Fruit fly (Drosophila melanogaster) whole organism, embryonic: Measurements from ENCODE around the gene Cad96Cb.

Source experiments
- Asciz ChIP-seq: fragments of 200-800 bp; sonication (Bioruptor generic); optimal IDR thresholded peaks from 2 replicates; lab custom pipeline; 2017; ENCODE audit warnings: missing biosample characterization, mild to moderate bottlenecking, missing genetic modification characterization, missing genetic modification reagents
- Atf3 ChIP-seq: fragments of 200-800 bp; sonication (Bioruptor generic); optimal IDR thresholded peaks from 3 replicates; lab custom pipeline; 2016; ENCODE audit warnings: missing biosample characterization, missing genetic modification characterization
- B-H1 ChIP-seq: fragments of 200-800 bp; sonication (Bioruptor generic); IDR thresholded peaks from 3 replicates; pipeline ENCODE4 v1.3.6; 2022; ENCODE audit warnings: missing biosample characterization, missing genetic modification characterization
- Bgb ChIP-seq: fragments of 200-800 bp; sonication (Bioruptor generic); IDR thresholded peaks from 2 replicates; pipeline ENCODE4 v1.3.6; 2022; ENCODE audit warnings: missing biosample characterization, missing genetic modification characterization; ENCODE audit not compliant: partially characterized antibody
- Blimp-1 ChIP-seq: fragments of 200-800 bp; sonication (Bioruptor generic); optimal IDR thresholded peaks from 3 replicates; lab custom pipeline; 2018; ENCODE audit warnings: missing biosample characterization, missing genetic modification characterization, mild to moderate bottlenecking, moderate library complexity, missing genetic modification reagents
- CG10543 ChIP-seq: fragments of 200-800 bp; sonication (Bioruptor generic); optimal IDR thresholded peaks from 3 replicates; lab custom pipeline; 2017; ENCODE audit warnings: missing biosample characterization, mild to moderate bottlenecking, missing genetic modification characterization, moderate library complexity
- CG10565 ChIP-seq: fragments of 200-800 bp; sonication (Bioruptor generic); optimal IDR thresholded peaks from 3 replicates; lab custom pipeline; 2016; ENCODE audit warnings: missing biosample characterization, mild to moderate bottlenecking, missing genetic modification characterization
- CG10959 ChIP-seq: fragments of 200-800 bp; sonication (Bioruptor generic); IDR thresholded peaks from 2 replicates; pipeline ENCODE4 v1.3.6; 2022; ENCODE audit warnings: missing biosample characterization, missing genetic modification characterization
- CG11398 ChIP-seq: fragments of 200-800 bp; sonication (Bioruptor generic); optimal IDR thresholded peaks from 2 replicates; lab custom pipeline; 2016; ENCODE audit warnings: missing biosample characterization, missing genetic modification characterization
- CG12071 ChIP-seq: fragments of 200-800 bp; sonication (Bioruptor generic); optimal IDR thresholded peaks from 3 replicates; lab custom pipeline; 2018; ENCODE audit warnings: missing biosample characterization, mild to moderate bottlenecking, missing genetic modification characterization
- CG12744 ChIP-seq: fragments of 200-800 bp; sonication (Bioruptor generic); optimal IDR thresholded peaks from 2 replicates; lab custom pipeline; 2016; ENCODE audit warnings: missing biosample characterization, missing genetic modification characterization
- CG1529 ChIP-seq: fragments of 200-800 bp; sonication (Bioruptor generic); optimal IDR thresholded peaks from 3 replicates; lab custom pipeline; 2018; ENCODE audit warnings: missing biosample characterization, missing genetic modification characterization
- CG15696 ChIP-seq: fragments of 200-800 bp; sonication (Bioruptor generic); optimal IDR thresholded peaks from 2 replicates; lab custom pipeline; 2019; ENCODE audit warnings: missing biosample characterization, mild to moderate bottlenecking, missing genetic modification characterization, moderate library complexity
- CG1602 ChIP-seq: fragments of 200-800 bp; sonication (Bioruptor generic); optimal IDR thresholded peaks from 3 replicates; lab custom pipeline; 2016; ENCODE audit warnings: missing biosample characterization, missing genetic modification characterization
- CG1792 ChIP-seq: fragments of 200-800 bp; sonication (Bioruptor generic); optimal IDR thresholded peaks from 2 replicates; lab custom pipeline; 2016; ENCODE audit warnings: missing biosample characterization, missing genetic modification characterization
- CG2116 ChIP-seq: fragments of 200-800 bp; sonication (Bioruptor generic); optimal IDR thresholded peaks from 3 replicates; lab custom pipeline; 2018; ENCODE audit warnings: missing biosample characterization, mild to moderate bottlenecking, missing genetic modification characterization
- CG34422 ChIP-seq: fragments of 200-800 bp; sonication (Bioruptor generic); IDR thresholded peaks from 3 replicates; pipeline ENCODE4 v1.3.6; 2022; ENCODE audit warnings: missing biosample characterization, missing genetic modification characterization
- CG5180 ChIP-seq: fragments of 200-800 bp; sonication (Bioruptor generic); optimal IDR thresholded peaks from 3 replicates; lab custom pipeline; 2017; ENCODE audit warnings: missing biosample characterization, missing genetic modification characterization, mild to moderate bottlenecking, moderate library complexity, missing genetic modification reagents
- CG6791 ChIP-seq: fragments of 200-800 bp; sonication (Bioruptor generic); IDR thresholded peaks from 3 replicates; pipeline ENCODE4 v1.3.6; 2022; ENCODE audit warnings: missing biosample characterization, missing genetic modification characterization; ENCODE audit not compliant: partially characterized antibody
- CG7372 ChIP-seq: fragments of 200-800 bp; sonication (Bioruptor generic); IDR thresholded peaks from 2 replicates; pipeline ENCODE4 v1.3.6; 2022; ENCODE audit warnings: missing biosample characterization, missing genetic modification characterization
- CG7556 ChIP-seq: fragments of 200-800 bp; sonication (Bioruptor generic); optimal IDR thresholded peaks from 2 replicates; lab custom pipeline; 2017; ENCODE audit warnings: missing biosample characterization, mild to moderate bottlenecking, missing genetic modification characterization
- CG8089 ChIP-seq: fragments of 200-800 bp; sonication (Bioruptor generic); optimal IDR thresholded peaks from 3 replicates; lab custom pipeline; 2016; ENCODE audit warnings: missing biosample characterization, missing genetic modification characterization
- CG9797 ChIP-seq: fragments of 200-800 bp; sonication (Bioruptor generic); optimal IDR thresholded peaks from 3 replicates; lab custom pipeline; 2018; ENCODE audit warnings: missing biosample characterization, mild to moderate bottlenecking, missing genetic modification characterization
- Dip3 ChIP-seq: fragments of 200-800 bp; sonication (Bioruptor generic); optimal IDR thresholded peaks from 3 replicates; lab custom pipeline; 2016; ENCODE audit warnings: missing biosample characterization, missing genetic modification characterization
- Drgx ChIP-seq: fragments of 200-800 bp; sonication (Bioruptor generic); IDR thresholded peaks from 2 replicates; pipeline ENCODE4 v1.3.6; 2022; ENCODE audit warnings: missing biosample characterization, missing genetic modification characterization
- Fer1 ChIP-seq: fragments of 200-800 bp; sonication (Bioruptor generic); optimal IDR thresholded peaks from 2 replicates; lab custom pipeline; 2017; ENCODE audit warnings: missing biosample characterization, mild to moderate bottlenecking, missing genetic modification characterization
- Hey ChIP-seq: fragments of 200-800 bp; sonication (Bioruptor generic); optimal IDR thresholded peaks from 3 replicates; lab custom pipeline; 2018; ENCODE audit warnings: missing biosample characterization, mild to moderate bottlenecking, missing genetic modification characterization
- HmgZ ChIP-seq: fragments of 200-800 bp; sonication (Bioruptor generic); optimal IDR thresholded peaks from 2 replicates; lab custom pipeline; 2018; ENCODE audit warnings: missing biosample characterization, mild to moderate bottlenecking, missing genetic modification characterization
- Lhr ChIP-seq: fragments of 200-800 bp; sonication (Bioruptor generic); optimal IDR thresholded peaks from 3 replicates; lab custom pipeline; 2017; ENCODE audit warnings: mild to moderate bottlenecking, missing biosample characterization, missing genetic modification reagents, missing genetic modification characterization
- Mad ChIP-seq: fragments of 200-800 bp; sonication (Bioruptor generic); optimal IDR thresholded peaks from 2 replicates; lab custom pipeline; 2016; ENCODE audit warnings: missing biosample characterization, missing genetic modification characterization
- Mes4 ChIP-seq: fragments of 200-800 bp; sonication (Bioruptor generic); optimal IDR thresholded peaks from 2 replicates; lab custom pipeline; 2016; ENCODE audit warnings: missing biosample characterization, missing genetic modification characterization
- NK7.1 ChIP-seq: fragments of 200-800 bp; sonication (Bioruptor generic); optimal IDR thresholded peaks from 3 replicates; lab custom pipeline; 2016; ENCODE audit warnings: missing biosample characterization, missing genetic modification characterization
- Oli ChIP-seq: fragments of 200-800 bp; sonication (Bioruptor generic); optimal IDR thresholded peaks from 2 replicates; lab custom pipeline; 2018; ENCODE audit warnings: missing biosample characterization, mild to moderate bottlenecking, missing genetic modification characterization, moderate library complexity
- Sox100B ChIP-seq: fragments of 200-800 bp; sonication (Bioruptor generic); optimal IDR thresholded peaks from 3 replicates; lab custom pipeline; 2018; ENCODE audit warnings: missing biosample characterization, mild to moderate bottlenecking, missing genetic modification characterization
- YL-1 ChIP-seq: fragments of 200-800 bp; sonication (Bioruptor generic); optimal IDR thresholded peaks from 3 replicates; lab custom pipeline; 2017; ENCODE audit warnings: missing biosample characterization, mild to moderate bottlenecking, missing genetic modification characterization
- ac ChIP-seq: fragments of 200-800 bp; sonication (Bioruptor generic); optimal IDR thresholded peaks from 3 replicates; lab custom pipeline; 2017; ENCODE audit warnings: missing biosample characterization, mild to moderate bottlenecking, missing genetic modification characterization
- ap ChIP-seq: fragments of 200-800 bp; sonication (Bioruptor generic); IDR thresholded peaks from 2 replicates; pipeline ENCODE4 v1.3.6; 2022; ENCODE audit warnings: missing biosample characterization, missing genetic modification characterization
- br ChIP-seq: fragments of >200 bp; optimal IDR thresholded peaks from 2 replicates; lab custom pipeline; 2017
- cad ChIP-seq: fragments of >200 bp; optimal IDR thresholded peaks from 2 replicates; lab custom pipeline; 2017; ENCODE audit warnings: missing biosample characterization, missing genetic modification characterization
- chm ChIP-seq: fragments of 200-800 bp; sonication (Bioruptor generic); IDR thresholded peaks from 2 replicates; pipeline ENCODE4 v1.3.6; 2022; ENCODE audit warnings: missing biosample characterization, missing genetic modification characterization
- dmrt99B ChIP-seq: fragments of 200-800 bp; sonication (Bioruptor generic); optimal IDR thresholded peaks from 2 replicates; lab custom pipeline; 2018; ENCODE audit warnings: missing biosample characterization, mild to moderate bottlenecking, missing genetic modification characterization, moderate library complexity
- fd64A ChIP-seq: fragments of 200-800 bp; sonication (Bioruptor generic); optimal IDR thresholded peaks from 3 replicates; lab custom pipeline; 2018; ENCODE audit warnings: missing biosample characterization, mild to moderate bottlenecking, missing genetic modification characterization
- gem ChIP-seq: fragments of 200-800 bp; sonication (Bioruptor generic); optimal IDR thresholded peaks from 2 replicates; lab custom pipeline; 2019; ENCODE audit warnings: missing biosample characterization, mild to moderate bottlenecking, missing genetic modification characterization, moderate library complexity
- grau ChIP-seq: fragments of 200-800 bp; optimal IDR thresholded peaks from 3 replicates; lab custom pipeline; 2019; ENCODE audit warnings: missing biosample characterization, mild to moderate bottlenecking, missing genetic modification characterization, moderate library complexity
- pnt ChIP-seq: fragments of 200-800 bp; sonication (Bioruptor generic); optimal IDR thresholded peaks from 3 replicates; lab custom pipeline; 2016; ENCODE audit warnings: missing biosample characterization, missing genetic modification characterization
- psq ChIP-seq: fragments of 200-800 bp; sonication (Bioruptor generic); optimal IDR thresholded peaks from 2 replicates; lab custom pipeline; 2017; ENCODE audit warnings: missing biosample characterization, missing genetic modification characterization
- sens ChIP-seq: fragments of 200-800 bp; sonication (Bioruptor generic); peaks from one replicate; lab custom pipeline; 2016; ENCODE audit warnings: missing biosample characterization, missing genetic modification characterization
- tna ChIP-seq: fragments of 200-800 bp; sonication (Bioruptor generic); IDR thresholded peaks from 2 replicates; pipeline ENCODE4 v1.3.6; 2022; ENCODE audit warnings: missing biosample characterization, missing genetic modification characterization; ENCODE audit not compliant: partially characterized antibody
- trem ChIP-seq: fragments of 200-800 bp; optimal IDR thresholded peaks from 3 replicates; lab custom pipeline; 2019; ENCODE audit warnings: missing biosample characterization, mild to moderate bottlenecking, missing genetic modification characterization, moderate library complexity
- unpg ChIP-seq: fragments of 200-800 bp; sonication (Bioruptor generic); optimal IDR thresholded peaks from 3 replicates; lab custom pipeline; 2018; ENCODE audit warnings: missing biosample characterization, mild to moderate bottlenecking, missing genetic modification characterization, moderate library complexity
- vnd ChIP-seq: fragments of 200-800 bp; sonication (Bioruptor generic); IDR thresholded peaks from 3 replicates; pipeline ENCODE4 v1.3.6; 2022; ENCODE audit warnings: missing biosample characterization, missing genetic modification characterization; ENCODE audit not compliant: partially characterized antibody

Cad96Cb gene

dm6 chr3R:25265589-25266201, 33.6 kb upstream of the Cad96Cb start, which contains the start of the genes GlnRS and RIOK2 (continued):
- TF ChIP-seq CG6791 (GFP tag; lab: Robert Waterston, UW) (peak; percentile 97), CG12071 (GFP tag; lab: Kevin White, UChicago) (no peak), pnt (GFP tag; lab: Kevin White, UChicago) (no peak), trem (tag; lab: Kevin White, UChicago) (peak; percentile 81), Bgb (GFP tag; lab: Robert Waterston, UW) (peak; percentile 98), vnd (peak; percentile 92), CG9797 (GFP tag; lab: Kevin White, UChicago) (peak; percentile 94), CG15696 (tag; lab: Kevin White, UChicago) (no peak), CG10959 (GFP tag; lab: Robert Waterston, UW) (no peak), YL-1 (GFP tag; lab: Kevin White, UChicago) (peak; percentile 98), CG7372 (GFP tag; lab: Robert Waterston, UW) (no peak), sens (GFP tag; lab: Kevin White, UChicago) (peak; percentile 71), CG8089 (GFP tag; lab: Kevin White, UChicago) (no peak), Fer1 (GFP tag; lab: Kevin White, UChicago) (no peak), Sox100B (GFP tag; lab: Kevin White, UChicago) (no peak), Mad (GFP tag; lab: Kevin White, UChicago) (no peak), Hey (tag; lab: Kevin White, UChicago) (no peak), CG7556 (GFP tag; lab: Kevin White, UChicago) (no peak), Drgx (no peak), Lhr (GFP tag; lab: Kevin White, UChicago) (peak; percentile 64), chm (GFP tag; lab: Robert Waterston, UW) (no peak), CG2116 (GFP tag; lab: Kevin White, UChicago) (peak; percentile 85), Oli (tag; lab: Kevin White, UChicago) (no peak), dmrt99B (tag; lab: Kevin White, UChicago) (no peak), CG1602 (no peak), Dip3 (GFP tag; lab: Kevin White, UChicago) (no peak), unpg (GFP tag; lab: Kevin White, UChicago) (no peak), Atf3 (GFP tag; lab: Kevin White, UChicago) (peak; percentile 5), HmgZ (tag; lab: Kevin White, UChicago) (peak; percentile 86), tna (GFP tag; lab: Robert Waterston, UW) (peak; percentile 92), CG10543 (no peak), CG1792 (GFP tag; lab: Kevin White, UChicago) (no peak), CG11398 (no peak), ac (GFP tag; lab: Kevin White, UChicago) (no peak), psq (GFP tag; lab: Kevin White, UChicago) (no peak), CG10565 (no peak), fd64A (no peak), br (lab: Kevin White, UChicago) (no peak), cad (GFP tag; lab: Kevin White, UChicago) (no peak), CG34422 (GFP tag; lab: Robert Waterston, UW) (peak; percentile 85; the same call in 2 of the 3 replicates), CG1529 (GFP tag; lab: Kevin White, UChicago) (no peak), CG5180 (GFP tag; lab: Kevin White, UChicago) (no peak), Asciz (GFP tag; lab: Kevin White, UChicago) (no peak), gem (tag; lab: Kevin White, UChicago) (no peak), Blimp-1 (no peak), Mes4 (GFP tag; lab: Kevin White, UChicago) (no peak), B-H1 (GFP tag; lab: Robert Waterston, UW) (no peak), CG12744 (GFP tag; lab: Kevin White, UChicago) (no peak), NK7.1 (GFP tag; lab: Kevin White, UChicago) (no peak), ap (GFP tag; lab: Robert Waterston, UW) (no peak), grau (tag; lab: Kevin White, UChicago) (no peak)
